Worm (Caenorhabditis elegans): ENCODE measurements around the gene scl-6.

DNA sequence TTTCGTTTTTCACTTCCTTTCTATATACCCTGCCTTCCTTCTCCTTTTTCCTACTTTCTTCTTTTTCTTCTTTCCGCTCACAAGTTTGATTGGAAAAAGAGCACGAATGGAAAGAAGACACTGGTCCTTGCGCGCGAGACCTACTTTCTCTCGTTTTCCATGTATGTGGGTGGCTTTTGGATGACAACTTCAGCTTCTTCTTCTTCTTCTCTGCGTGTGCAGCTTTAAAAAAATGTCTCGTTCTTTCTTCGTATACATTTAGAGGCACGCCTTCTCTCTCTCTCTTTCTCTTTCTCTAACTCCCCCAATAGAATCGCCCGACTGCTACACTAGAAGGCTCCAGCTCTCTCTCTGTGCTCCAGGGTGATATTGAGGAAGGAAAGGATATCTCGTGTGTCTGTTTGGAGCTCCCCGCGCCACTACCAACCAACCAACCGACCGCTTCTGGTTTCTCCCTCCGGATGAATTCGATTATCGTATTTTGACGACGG lies 42.7 kb upstream of the scl-6 start:
- TF ChIP-seq elt-2 (tag; optimal IDR thresholded peaks at IDR 0.05) (no peak), lim-6 (tag; optimal IDR thresholded peaks at IDR 0.05) (no peak), hlh-13 (GFP tag; optimal IDR thresholded peaks at IDR 0.05) (no peak), rnt-1 (tag; optimal IDR thresholded peaks at IDR 0.05) (no peak), K09A11.1 (tag; optimal IDR thresholded peaks at IDR 0.05; ENCODE audit: insufficient read depth) (no peak), ceh-30 (tag; optimal IDR thresholded peaks at IDR 0.05) (no peak), unc-55 (GFP tag; optimal IDR thresholded peaks at IDR 0.05) (no peak), pha-4 (tag; optimal IDR thresholded peaks at IDR 0.05) (no peak)
